Worm (Caenorhabditis elegans): ENCODE data around the gene sdz-32.

The sdz-32 gene

ce11 chrII:3473744-3474143, at the start of gene sdz-32:
Gene sdz-32 (plus strand): TSS chrII:3474044.
- no peak for TF ChIP-seq K02D7.2 (tag; optimal IDR thresholded peaks at IDR 0.05)
- no peak for TF ChIP-seq unc-3 (GFP tag; conservative IDR thresholded peaks at IDR 0.05)
- no peak for TF ChIP-seq unc-3 (tag; optimal IDR thresholded peaks at IDR 0.05)
- no peak for TF ChIP-seq ceh-22 (tag; optimal IDR thresholded peaks at IDR 0.05)
- no peak for TF ChIP-seq npax-4 (tag; optimal IDR thresholded peaks at IDR 0.05)
- no peak for TF ChIP-seq ceh-34 (tag; optimal IDR thresholded peaks at IDR 0.05)
- no peak for TF ChIP-seq T23F11.4 (GFP tag; optimal IDR thresholded peaks at IDR 0.05)
- TF ChIP-seq pat-9 (tag; optimal IDR thresholded peaks at IDR 0.05), result no peak
- TF ChIP-seq nhr-232 (tag; optimal IDR thresholded peaks at IDR 0.05), result no peak
- no peak for TF ChIP-seq hlh-6 (tag; optimal IDR thresholded peaks at IDR 0.05)
- TF ChIP-seq ama-1 (optimal IDR thresholded peaks at IDR 0.05), result no peak
- TF ChIP-seq elt-4 (tag; optimal IDR thresholded peaks at IDR 0.05), result no peak
- TF ChIP-seq mec-3 (tag; optimal IDR thresholded peaks at IDR 0.05; ENCODE audit: borderline replicate concordance), result no peak
- TF ChIP-seq eyg-1 (tag; optimal IDR thresholded peaks at IDR 0.05), result no peak
- no peak for TF ChIP-seq madf-2 (tag; optimal IDR thresholded peaks at IDR 0.05)
- TF ChIP-seq dmd-4 (tag; optimal IDR thresholded peaks at IDR 0.05; ENCODE audit: borderline replicate concordance), result no peak
- no peak for TF ChIP-seq ceh-19 (GFP tag; optimal IDR thresholded peaks at IDR 0.05)

ce11 chrII:3425433-3425832, 48.4 kb upstream of the sdz-32 start, which contains the start of gene nep-11:
Gene nep-11 (minus strand): TSS chrII:3425533.
- TF ChIP-seq hlh-6 (tag; optimal IDR thresholded peaks at IDR 0.05) (no peak), ref-2 (tag; optimal IDR thresholded peaks at IDR 0.05) (no peak), sox-2 (GFP tag; IDR thresholded peaks at IDR 0.05) (no peak), unc-3 (GFP tag; conservative IDR thresholded peaks at IDR 0.05) (no peak), unc-3 (tag; optimal IDR thresholded peaks at IDR 0.05) (no peak), pat-9 (tag; optimal IDR thresholded peaks at IDR 0.05) (no peak), ahr-1 (tag; optimal IDR thresholded peaks at IDR 0.05) (no peak), unc-55 (GFP tag; optimal IDR thresholded peaks at IDR 0.05) (no peak), ceh-34 (tag; optimal IDR thresholded peaks at IDR 0.05) (no peak), pqm-1 (tag; optimal IDR thresholded peaks at IDR 0.05) (no peak), zip-5 (tag; optimal IDR thresholded peaks at IDR 0.05) (no peak), C38D4.7 (GFP tag; optimal IDR thresholded peaks at IDR 0.05) (no peak), elt-4 (tag; optimal IDR thresholded peaks at IDR 0.05) (no peak), npax-4 (tag; optimal IDR thresholded peaks at IDR 0.05) (no peak), ceh-2 (tag; optimal IDR thresholded peaks at IDR 0.05) (no peak), pag-3 (tag; optimal IDR thresholded peaks at IDR 0.05; ENCODE audit: borderline replicate concordance) (no peak), ceh-48 (tag; optimal IDR thresholded peaks at IDR 0.05) (no peak), K02D7.2 (tag; optimal IDR thresholded peaks at IDR 0.05) (no peak), madf-2 (tag; optimal IDR thresholded peaks at IDR 0.05) (no peak), gmeb-2 (tag; optimal IDR thresholded peaks at IDR 0.05) (no peak)

- TF ChIP-seq ceh-19 (GFP tag; optimal IDR thresholded peaks at IDR 0.05) (peak; percentile 49), madf-2 (tag; optimal IDR thresholded peaks at IDR 0.05) (no peak), nfya-1 (tag; optimal IDR thresholded peaks at IDR 0.05) (peak; percentile 8), sox-4 (tag; optimal IDR thresholded peaks at IDR 0.05) (peak; percentile 17), ceh-24 (tag; optimal IDR thresholded peaks at IDR 0.05) (no peak), pha-4 (tag; optimal IDR thresholded peaks at IDR 0.05) (no peak), ceh-48 (tag; optimal IDR thresholded peaks at IDR 0.05) (peak; percentile 85), hlh-30 (tag; optimal IDR thresholded peaks at IDR 0.05; ENCODE audit: insufficient read depth) (peak; percentile 28), unc-3 (GFP tag; conservative IDR thresholded peaks at IDR 0.05) (no peak), unc-3 (tag; optimal IDR thresholded peaks at IDR 0.05) (peak; percentile 11), ceh-30 (tag; optimal IDR thresholded peaks at IDR 0.05) (no peak), unc-55 (GFP tag; optimal IDR thresholded peaks at IDR 0.05) (no peak)
Measured at ce11 chrII:3428158-3428704, 45.6 kb upstream of the sdz-32 start.

DNA sequence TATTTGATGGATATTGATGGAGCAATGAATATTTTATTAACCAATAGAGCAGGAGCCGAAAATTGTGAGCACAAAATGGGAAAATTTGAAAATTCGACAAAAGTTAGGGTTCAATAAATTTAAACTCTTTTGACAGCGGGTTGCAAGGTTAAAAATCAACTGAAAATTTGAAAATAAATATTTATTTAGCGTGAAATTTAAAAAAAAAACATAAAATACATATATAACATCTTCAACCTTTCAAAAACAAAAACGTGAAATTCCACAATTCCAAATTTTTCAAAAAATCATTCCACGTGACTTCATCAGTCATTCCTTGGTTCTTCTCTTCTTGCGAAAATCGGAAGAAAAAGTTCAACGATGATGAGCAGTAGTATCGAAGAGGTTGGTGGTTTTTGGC, 44.4 kb upstream of the sdz-32 start, which contains the start of gene C16C8.18:
C16C8.18 (plus strand) TSS at position 301 of the 400 bp plus-strand sequence.
- no peak for TF ChIP-seq eyg-1 (tag; optimal IDR thresholded peaks at IDR 0.05)
- no peak for TF ChIP-seq sox-2 (GFP tag; IDR thresholded peaks at IDR 0.05)
- no peak for TF ChIP-seq syd-9 (tag; optimal IDR thresholded peaks at IDR 0.05)
- no peak for TF ChIP-seq pha-4 (tag; optimal IDR thresholded peaks at IDR 0.05)
- no peak for TF ChIP-seq nhr-11 (tag; optimal IDR thresholded peaks at IDR 0.05)
- no peak for TF ChIP-seq pax-1 (tag; optimal IDR thresholded peaks at IDR 0.05)
- TF ChIP-seq hlh-30 (tag; optimal IDR thresholded peaks at IDR 0.05; ENCODE audit: insufficient read depth), result no peak
- TF ChIP-seq ceh-6 (GFP tag; optimal IDR thresholded peaks at IDR 0.05), result no peak
- TF ChIP-seq madf-2 (tag; optimal IDR thresholded peaks at IDR 0.05), result no peak
- TF ChIP-seq lin-11 (tag; optimal IDR thresholded peaks at IDR 0.05), result no peak
- no peak for TF ChIP-seq mec-3 (tag; optimal IDR thresholded peaks at IDR 0.05; ENCODE audit: borderline replicate concordance)
- no peak for TF ChIP-seq ceh-19 (GFP tag; optimal IDR thresholded peaks at IDR 0.05)
- no peak for TF ChIP-seq ama-1 (optimal IDR thresholded peaks at IDR 0.05)
